Fruit fly (Drosophila melanogaster): Measurements from ENCODE around the gene Paip2.

Paip2 gene

dm6 chr3R:13015402-13015801, 34.8 kb downstream of the Paip2 start (continued):
- peak; percentile 63 for TF ChIP-seq crol (GFP tag; IDR thresholded peaks at IDR 0.05)
- TF ChIP-seq zen (tag; optimal IDR thresholded peaks at IDR 0.05) = no peak

dm6 chr3R:13015811-13016766, 35.5 kb downstream of the Paip2 start:
- no peak for TF ChIP-seq usp (GFP tag; optimal IDR thresholded peaks at IDR 0.05)
- no peak for TF ChIP-seq pan (optimal IDR thresholded peaks at IDR 0.05)
- peak in 1 of 2 experiments; percentile 4 for TF ChIP-seq pan (GFP tag; optimal IDR thresholded peaks at IDR 0.05 in 1 of 2, IDR thresholded peaks at IDR 0.05 in 1 of 2)
- TF ChIP-seq amos (GFP tag; IDR thresholded peaks at IDR 0.05; ENCODE audit: partially characterized antibody) = no peak
- TF ChIP-seq abd-A (tag; optimal IDR thresholded peaks at IDR 0.05) = peak; percentile 14
- TF ChIP-seq lov (optimal IDR thresholded peaks at IDR 0.05) = no peak
- 0 out of 3 replicates have a peak, but pooled peaks have one; percentile 6 for TF ChIP-seq lov (GFP tag; IDR thresholded peaks at IDR 0.05)
- TF ChIP-seq CG12236 (GFP tag; optimal IDR thresholded peaks at IDR 0.05) = no peak
- TF ChIP-seq knrl (GFP tag; IDR thresholded peaks at IDR 0.05; ENCODE audit: partially characterized antibody) = no peak
- TF ChIP-seq HLH3B (GFP tag; IDR thresholded peaks at IDR 0.05) = no peak
- TF ChIP-seq Adf1 (GFP tag; IDR thresholded peaks at IDR 0.05) = peak; percentile 53
- TF ChIP-seq E2f2 (GFP tag; IDR thresholded peaks at IDR 0.05) = peak; percentile 16; the same call in 1 of the 2 replicates
- no peak for TF ChIP-seq CG6683 (GFP tag; optimal IDR thresholded peaks at IDR 0.05)
- TF ChIP-seq jing (GFP tag; optimal IDR thresholded peaks at IDR 0.05) = no peak
- TF ChIP-seq Sin3A (optimal IDR thresholded peaks at IDR 0.05) = no peak
- TF ChIP-seq rib (GFP tag; IDR thresholded peaks at IDR 0.05) = peak; percentile 34; the same call in 1 of the 2 replicates
- peak; percentile 3 for TF ChIP-seq CG3838 (GFP tag; optimal IDR thresholded peaks at IDR 0.05)
- peak in 1 of 2 experiments; percentile 41 for TF ChIP-seq bsh (GFP tag; optimal IDR thresholded peaks at IDR 0.05)
- 0 out of 3 replicates have a peak, but pooled peaks have one; percentile 7 for TF ChIP-seq so (GFP tag; IDR thresholded peaks at IDR 0.05)
- peak; percentile 22 for TF ChIP-seq CG12659 (GFP tag; optimal IDR thresholded peaks at IDR 0.05)
- TF ChIP-seq CG3407 (GFP tag; optimal IDR thresholded peaks at IDR 0.05) = no peak
- peak; percentile 37 for TF ChIP-seq CG10543 (GFP tag; optimal IDR thresholded peaks at IDR 0.05)
- no peak for TF ChIP-seq bigmax (GFP tag; optimal IDR thresholded peaks at IDR 0.05)
- no peak for TF ChIP-seq Hr51 (GFP tag; optimal IDR thresholded peaks at IDR 0.05)
- no peak for TF ChIP-seq CG17829 (tag; optimal IDR thresholded peaks at IDR 0.05)
- TF ChIP-seq CG12155 (GFP tag; optimal IDR thresholded peaks at IDR 0.05) = peak; percentile 7
- TF ChIP-seq CG15601 (tag; optimal IDR thresholded peaks at IDR 0.05) = no peak
- peak; percentile 73 for TF ChIP-seq sd (tag; optimal IDR thresholded peaks at IDR 0.05)
- TF ChIP-seq Ssrp (tag; optimal IDR thresholded peaks at IDR 0.05) = no peak
- TF ChIP-seq bbx (GFP tag; IDR thresholded peaks at IDR 0.05; ENCODE audit: partially characterized antibody) = peak; percentile 9; the same call in 1 of the 2 replicates
- TF ChIP-seq CG34422 (GFP tag; IDR thresholded peaks at IDR 0.05) = peak; percentile 39; the same call in 1 of the 3 replicates
- TF ChIP-seq Taf1 (GFP tag; IDR thresholded peaks at IDR 0.05) = no peak
- peak; percentile 10 for TF ChIP-seq Lpt (GFP tag; optimal IDR thresholded peaks at IDR 0.05)
- TF ChIP-seq CHES-1-like (GFP tag; optimal IDR thresholded peaks at IDR 0.05) = peak; percentile 27
- TF ChIP-seq Kr (GFP tag; optimal IDR thresholded peaks at IDR 0.05) = no peak
- TF ChIP-seq CG2199 (GFP tag; IDR thresholded peaks at IDR 0.05) = peak; percentile 50; the same call in 2 of the 3 replicates
- TF ChIP-seq PHDP (tag; optimal IDR thresholded peaks at IDR 0.05) = peak; percentile 16
- peak; percentile 78 for TF ChIP-seq ewg (GFP tag; optimal IDR thresholded peaks at IDR 0.05)
- peak; percentile 20 for TF ChIP-seq CG2678 (tag; optimal IDR thresholded peaks at IDR 0.05)
- no peak for TF ChIP-seq CG10147 (GFP tag; optimal IDR thresholded peaks at IDR 0.05)
- no peak for TF ChIP-seq CG15011 (GFP tag; optimal IDR thresholded peaks at IDR 0.05)
- peak; percentile 16 for TF ChIP-seq CG3281 (GFP tag; optimal IDR thresholded peaks at IDR 0.05)
- peak; percentile 18 for TF ChIP-seq CG2712 (tag; optimal IDR thresholded peaks at IDR 0.05)
- TF ChIP-seq Deaf1 (tag; optimal IDR thresholded peaks at IDR 0.05) = peak; percentile 43
